Fruit fly (Drosophila melanogaster): ENCODE measurements around the gene eyg.

dm6 chr3L:12507571-12507970, 39.8 kb upstream of the eyg start, which contains the start of gene CG10654:
- TF ChIP-seq dsf (GFP tag; optimal IDR thresholded peaks at IDR 0.05; ENCODE audit: borderline replicate concordance) = no peak
- no peak for TF ChIP-seq Sp1 (GFP tag; optimal IDR thresholded peaks at IDR 0.05)
- no peak for TF ChIP-seq rgr (GFP tag; optimal IDR thresholded peaks at IDR 0.05)
- no peak for TF ChIP-seq HLH106 (tag; optimal IDR thresholded peaks at IDR 0.05)
- TF ChIP-seq Vsx2 (GFP tag; optimal IDR thresholded peaks at IDR 0.05; ENCODE audit: partially characterized antibody) = no peak
- TF ChIP-seq CrebA (GFP tag; optimal IDR thresholded peaks at IDR 0.05; ENCODE audit: borderline replicate concordance) = no peak
- no peak for TF ChIP-seq Hnf4 (GFP tag; optimal IDR thresholded peaks at IDR 0.05)
- TF ChIP-seq Rel (GFP tag; optimal IDR thresholded peaks at IDR 0.05) = no peak
- no peak for TF ChIP-seq Rel (tag; optimal IDR thresholded peaks at IDR 0.05)
- TF ChIP-seq Hr78 (GFP tag; optimal IDR thresholded peaks at IDR 0.05) = no peak
- TF ChIP-seq Abd-B (GFP tag; optimal IDR thresholded peaks at IDR 0.05) = no peak
- no peak for TF ChIP-seq OdsH (GFP tag; optimal IDR thresholded peaks at IDR 0.05)
- TF ChIP-seq CG9705 (GFP tag; optimal IDR thresholded peaks at IDR 0.05) = no peak
